Worm (Caenorhabditis elegans): ENCODE measurements around the gene mab-10.

The mab-10 gene

ce11 chrII:10543457-10544137 is 15.7 kb downstream of the mab-10 start (continued):
- TF ChIP-seq zip-11 (GFP tag; IDR thresholded peaks at IDR 0.05) (no peak), attf-4 (tag; optimal IDR thresholded peaks at IDR 0.05) (no peak), hif-1 (tag; optimal IDR thresholded peaks at IDR 0.05) (no peak), aha-1 (tag) (peak; percentile 95), arid-1 (GFP tag; conservative IDR thresholded peaks at IDR 0.05) (peak; percentile 12; the same call in 1 of the 2 replicates), madf-9 (GFP tag; conservative IDR thresholded peaks at IDR 0.05) (0 out of 2 replicates have a peak, but pooled peaks have one; percentile 3), mes-2 (tag; optimal IDR thresholded peaks at IDR 0.05; ENCODE audit: poor library complexity, severe bottlenecking) (no peak), nhr-111 (GFP tag; optimal IDR thresholded peaks at IDR 0.05) (no peak), madf-5 (GFP tag; IDR thresholded peaks at IDR 0.05) (0 out of 4 replicates have a peak, but pooled peaks of 1 of the 2 experiments have one; percentile 41), nhr-6 (tag; optimal IDR thresholded peaks at IDR 0.05) (no peak), lin-29 (GFP tag; IDR thresholded peaks at IDR 0.05) (peak; percentile 37; the same call in 1 of the 2 replicates), vab-7 (GFP tag; IDR thresholded peaks at IDR 0.05) (peak; percentile 31; the same call in 1 of the 2 replicates), Y105C5A.15 (GFP tag; IDR thresholded peaks at IDR 0.05) (no peak), nhr-28 (tag; optimal IDR thresholded peaks at IDR 0.05) (no peak), daf-12 (tag; optimal IDR thresholded peaks at IDR 0.05) (no peak), nhr-237 (tag; optimal IDR thresholded peaks at IDR 0.05) (no peak), snpc-4 (tag; optimal IDR thresholded peaks at IDR 0.05) (no peak), nhr-11 (tag; optimal IDR thresholded peaks at IDR 0.05) (peak; percentile 45), ceh-28 (tag; optimal IDR thresholded peaks at IDR 0.05) (no peak), hmg-1.1 (GFP tag; IDR thresholded peaks at IDR 0.05) (no peak; the same call in 1 of the 2 replicates), skn-1 (tag; optimal IDR thresholded peaks at IDR 0.05) (no peak), gei-8 (GFP tag; optimal IDR thresholded peaks at IDR 0.05) (no peak), T26A8.4 (GFP tag; IDR thresholded peaks at IDR 0.05) (peak; percentile 6; the same call in 1 of the 2 replicates), aly-2 (tag; optimal IDR thresholded peaks at IDR 0.05) (no peak), daf-16 (GFP tag; optimal IDR thresholded peaks at IDR 0.05) (peak in 1 of 2 experiments; percentile 42), daf-16 (tag; optimal IDR thresholded peaks at IDR 0.05) (no peak), lir-3 (tag; optimal IDR thresholded peaks at IDR 0.05) (no peak), set-16 (GFP tag; IDR thresholded peaks at IDR 0.05) (no peak), sdz-12 (GFP tag; optimal IDR thresholded peaks at IDR 0.05) (no peak), nhr-102 (tag; optimal IDR thresholded peaks at IDR 0.05) (no peak), D1046.2 (GFP tag; IDR thresholded peaks at IDR 0.05) (no peak), lin-13 (GFP tag; optimal IDR thresholded peaks at IDR 0.05) (peak; percentile 40), unc-62 (GFP tag; optimal IDR thresholded peaks at IDR 0.05 in 1 of 2) (peak in 1 of 2 experiments; percentile 22), unc-62 (tag; optimal IDR thresholded peaks at IDR 0.05) (no peak), ceh-20 (GFP tag; IDR thresholded peaks at IDR 0.05) (no peak), daf-19 (GFP tag; conservative IDR thresholded peaks at IDR 0.05) (no peak), nhr-42 (GFP tag; IDR thresholded peaks at IDR 0.05) (peak; percentile 49), F37D6.2 (tag; optimal IDR thresholded peaks at IDR 0.05) (no peak), ceh-82 (tag; optimal IDR thresholded peaks at IDR 0.05) (no peak), dmd-6 (GFP tag; IDR thresholded peaks at IDR 0.05) (peak; percentile 14), mdl-1 (tag; optimal IDR thresholded peaks at IDR 0.05) (no peak), F49E8.2 (tag; optimal IDR thresholded peaks at IDR 0.05; ENCODE audit: borderline replicate concordance) (peak; percentile 5), dmd-8 (GFP tag; IDR thresholded peaks at IDR 0.05) (no peak), ceh-62 (tag; optimal IDR thresholded peaks at IDR 0.05) (no peak), egl-27 (tag; optimal IDR thresholded peaks at IDR 0.05) (no peak), dpl-1 (GFP tag; optimal IDR thresholded peaks at IDR 0.05) (no peak), F44E2.7 (GFP tag; IDR thresholded peaks at IDR 0.05) (peak; percentile 80), hlh-11 (tag; optimal IDR thresholded peaks at IDR 0.05) (no peak), F26F4.8 (GFP tag; conservative IDR thresholded peaks at IDR 0.05) (no peak), lin-38 (GFP tag; IDR thresholded peaks at IDR 0.05) (no peak), mep-1 (tag; optimal IDR thresholded peaks at IDR 0.05) (peak; percentile 17), rbr-2 (tag; optimal IDR thresholded peaks at IDR 0.05) (no peak)
